Fruit fly (Drosophila melanogaster): ENCODE results near the gene CG42740.

- TF ChIP-seq lz (GFP tag; optimal IDR thresholded peaks at IDR 0.05): no peak
- TF ChIP-seq Hr39 (GFP tag; optimal IDR thresholded peaks at IDR 0.05): no peak
- no peak for TF ChIP-seq achi (GFP tag; optimal IDR thresholded peaks at IDR 0.05)
- no peak for TF ChIP-seq spab (GFP tag; optimal IDR thresholded peaks at IDR 0.05)
These were observed 5.7 kb upstream of the CG42740 start, which contains the start of gene CG15533 for dm6 chr3R:30428459-30428858.

All from whole organism, prepupa.